Worm (Caenorhabditis elegans): ENCODE results near the gene Y102A11A.9.

The Y102A11A.9 gene

ce11 chrX:1997934-1998333 lies 15.0 kb upstream of the Y102A11A.9 start, which contains the start of gene Y40A1A.3:
Gene Y40A1A.3, minus strand, starts transcription at chrX:1998034.
- no peak for TF ChIP-seq nhr-43 (tag; optimal IDR thresholded peaks at IDR 0.05; ENCODE audit: poor library complexity, severe bottlenecking)
- no peak for TF ChIP-seq nhr-28 (tag; optimal IDR thresholded peaks at IDR 0.05)
- TF ChIP-seq zag-1 (tag; optimal IDR thresholded peaks at IDR 0.05), result no peak
- no peak for TF ChIP-seq sea-2 (GFP tag; optimal IDR thresholded peaks at IDR 0.05)
- no peak for TF ChIP-seq ceh-28 (tag; optimal IDR thresholded peaks at IDR 0.05)
- no peak for TF ChIP-seq unc-62 (GFP tag; optimal IDR thresholded peaks at IDR 0.05)
- no peak for TF ChIP-seq unc-39 (tag; optimal IDR thresholded peaks at IDR 0.05)
- TF ChIP-seq jun-1 (tag; optimal IDR thresholded peaks at IDR 0.05), result no peak
- TF ChIP-seq mdl-1 (tag; optimal IDR thresholded peaks at IDR 0.05), result no peak
- TF ChIP-seq tbx-2 (tag; optimal IDR thresholded peaks at IDR 0.05), result no peak
- no peak for TF ChIP-seq nhr-12 (tag; optimal IDR thresholded peaks at IDR 0.05)
- TF ChIP-seq lin-39 (tag; optimal IDR thresholded peaks at IDR 0.05), result no peak
- TF ChIP-seq pqm-1 (tag; optimal IDR thresholded peaks at IDR 0.05), result no peak

DNA sequence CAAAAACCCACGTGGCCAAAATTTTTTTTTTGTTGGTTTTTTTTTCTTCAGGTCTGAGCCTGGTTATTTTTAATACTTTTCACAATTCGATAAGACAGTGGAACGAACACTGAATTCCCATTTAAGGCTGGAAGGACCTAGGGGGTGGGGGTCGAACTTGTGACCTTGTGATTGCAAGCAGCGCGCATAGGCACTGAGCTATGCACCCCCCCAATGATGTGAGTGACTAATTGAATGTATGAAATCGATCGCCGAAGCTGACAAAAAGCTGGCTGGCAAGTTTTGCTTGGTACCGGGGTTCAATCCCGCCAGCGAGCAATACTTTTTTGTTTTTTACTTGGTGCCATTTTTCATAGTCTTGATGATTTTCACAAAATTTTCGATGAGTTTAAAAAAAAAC lies 14.1 kb upstream of the Y102A11A.9 start:
- no peak for TF ChIP-seq fkh-2 (tag; optimal IDR thresholded peaks at IDR 0.05)
- TF ChIP-seq egl-27 (tag; optimal IDR thresholded peaks at IDR 0.05), result no peak
- no peak for TF ChIP-seq tbx-2 (tag; optimal IDR thresholded peaks at IDR 0.05)
- TF ChIP-seq ceh-82 (tag; optimal IDR thresholded peaks at IDR 0.05), result no peak
- TF ChIP-seq elt-3 (tag; optimal IDR thresholded peaks at IDR 0.05), result no peak
- TF ChIP-seq nhr-23 (tag; optimal IDR thresholded peaks at IDR 0.05), result no peak
- TF ChIP-seq fkh-10 (GFP tag; optimal IDR thresholded peaks at IDR 0.05), result no peak
- no peak for TF ChIP-seq ZK546.5 (tag; optimal IDR thresholded peaks at IDR 0.05)
- TF ChIP-seq egl-5 (tag; optimal IDR thresholded peaks at IDR 0.05), result no peak
- no peak for TF ChIP-seq zag-1 (tag; optimal IDR thresholded peaks at IDR 0.05)
- no peak for TF ChIP-seq nhr-25 (tag; optimal IDR thresholded peaks at IDR 0.05)
- TF ChIP-seq nhr-76 (tag; optimal IDR thresholded peaks at IDR 0.05), result no peak
- TF ChIP-seq ztf-4 (tag; optimal IDR thresholded peaks at IDR 0.05), result no peak

ce11 chrX:2000517-2000916 lies 12.4 kb upstream of the Y102A11A.9 start:
- no peak for TF ChIP-seq nhr-23 (tag; optimal IDR thresholded peaks at IDR 0.05)

ce11 chrX:2013912-2014311 lies 961 bp downstream of the Y102A11A.9 start:
- TF ChIP-seq zag-1 (tag; optimal IDR thresholded peaks at IDR 0.05) (no peak), lsy-12 (tag; optimal IDR thresholded peaks at IDR 0.05) (no peak), mdl-1 (tag; optimal IDR thresholded peaks at IDR 0.05) (no peak), nhr-12 (tag; optimal IDR thresholded peaks at IDR 0.05) (no peak), jun-1 (tag; optimal IDR thresholded peaks at IDR 0.05) (no peak), ceh-28 (tag; optimal IDR thresholded peaks at IDR 0.05) (no peak), ceh-82 (tag; optimal IDR thresholded peaks at IDR 0.05) (no peak), lin-39 (tag; optimal IDR thresholded peaks at IDR 0.05) (no peak), daf-12 (tag; optimal IDR thresholded peaks at IDR 0.05) (no peak), nhr-43 (tag; optimal IDR thresholded peaks at IDR 0.05; ENCODE audit: poor library complexity, severe bottlenecking) (no peak), hmg-11 (tag; optimal IDR thresholded peaks at IDR 0.05) (no peak)

ce11 chrX:2014521-2014920 lies 1.6 kb downstream of the Y102A11A.9 start:
- TF ChIP-seq nhr-43 (tag; optimal IDR thresholded peaks at IDR 0.05; ENCODE audit: poor library complexity, severe bottlenecking) (no peak), hmg-11 (tag; optimal IDR thresholded peaks at IDR 0.05) (no peak), snpc-4 (tag; optimal IDR thresholded peaks at IDR 0.05) (no peak), eor-1 (tag; optimal IDR thresholded peaks at IDR 0.05) (no peak), jun-1 (tag; optimal IDR thresholded peaks at IDR 0.05) (peak; percentile 42), elt-2 (tag; optimal IDR thresholded peaks at IDR 0.05) (peak; percentile 85), pha-4 (tag; optimal IDR thresholded peaks at IDR 0.05) (peak; percentile 20), egl-27 (tag; optimal IDR thresholded peaks at IDR 0.05) (no peak), nhr-67 (tag; optimal IDR thresholded peaks at IDR 0.05) (no peak), ama-1 (optimal IDR thresholded peaks at IDR 0.05) (no peak), pqm-1 (tag; optimal IDR thresholded peaks at IDR 0.05) (peak; percentile 76)

- TF ChIP-seq lin-15B (tag; optimal IDR thresholded peaks at IDR 0.05) (no peak), elt-2 (tag; optimal IDR thresholded peaks at IDR 0.05) (peak; percentile 74), hmg-11 (tag; optimal IDR thresholded peaks at IDR 0.05) (no peak), snpc-4 (tag; optimal IDR thresholded peaks at IDR 0.05) (no peak), daf-12 (tag; optimal IDR thresholded peaks at IDR 0.05) (no peak), ztf-4 (tag; optimal IDR thresholded peaks at IDR 0.05) (no peak), skn-1 (tag; optimal IDR thresholded peaks at IDR 0.05) (no peak), pqm-1 (tag; optimal IDR thresholded peaks at IDR 0.05) (peak; percentile 52)
Measured at ce11 chrX:2018211-2018610, 5.3 kb downstream of the Y102A11A.9 start.

Data from whole organism, L3 larva.